Fruit fly (Drosophila melanogaster) whole organism, embryonic: ENCODE results near the gene DAAM.

Experiments used
- CG9215 ChIP-seq: fragments of 200-800 bp; sonication (Bioruptor generic); IDR thresholded peaks from 2 replicates; pipeline ENCODE4 v1.3.6; 2022; ENCODE audit warnings: missing biosample characterization, missing genetic modification characterization
- ERR ChIP-seq: fragments of 200-800 bp; sonication (Bioruptor generic); optimal IDR thresholded peaks from 2 replicates; lab custom pipeline; 2016; ENCODE audit warnings: missing biosample characterization, missing genetic modification characterization
- GATAe ChIP-seq: fragments of 200-800 bp; sonication (Bioruptor generic); conservative IDR thresholded peaks from 2 replicates; pipeline ENCODE4 v1.3.6; 2022; ENCODE audit warnings: missing biosample characterization, missing genetic modification characterization
- Hand ChIP-seq: fragments of 200-800 bp; sonication (Bioruptor generic); optimal IDR thresholded peaks from 2 replicates; lab custom pipeline; 2017; ENCODE audit warnings: mild to moderate bottlenecking, missing biosample characterization, missing genetic modification reagents, missing genetic modification characterization
- Mad ChIP-seq: fragments of 200-800 bp; sonication (Bioruptor generic); optimal IDR thresholded peaks from 2 replicates; lab custom pipeline; 2016; ENCODE audit warnings: missing biosample characterization, missing genetic modification characterization
- Opbp ChIP-seq: fragments of 200-800 bp; sonication (Bioruptor generic); IDR thresholded peaks from 3 replicates; pipeline ENCODE4 v1.3.6; 2022; ENCODE audit warnings: missing biosample characterization, missing genetic modification characterization; ENCODE audit not compliant: partially characterized antibody
- TFAM ChIP-seq: fragments of 200-800 bp; sonication (Bioruptor generic); optimal IDR thresholded peaks from 2 replicates; lab custom pipeline; 2017; ENCODE audit warnings: missing biosample characterization, missing genetic modification characterization, inconsistent platforms
- psq ChIP-seq: fragments of 200-800 bp; sonication (Bioruptor generic); optimal IDR thresholded peaks from 2 replicates; lab custom pipeline; 2017; ENCODE audit warnings: missing biosample characterization, missing genetic modification characterization

- no peak for TF ChIP-seq psq (GFP tag; lab: Kevin White, UChicago)
- no peak for TF ChIP-seq CG9215 (GFP tag; lab: Robert Waterston, UW)
- no peak for TF ChIP-seq ERR (GFP tag; lab: Kevin White, UChicago)
- TF ChIP-seq Hand (GFP tag; lab: Kevin White, UChicago), result no peak
- no peak for TF ChIP-seq Opbp (GFP tag; lab: Robert Waterston, UW)
- TF ChIP-seq Mad (GFP tag; lab: Kevin White, UChicago), result no peak
- TF ChIP-seq GATAe (GFP tag; lab: Robert Waterston, UW), result no peak
- no peak for TF ChIP-seq TFAM (GFP tag; lab: Kevin White, UChicago)
These were observed 52.5 kb downstream of the DAAM start for dm6 chrX:1269700-1270099.
